Worm (Caenorhabditis elegans) whole organism, young adult: ENCODE measurements around the gene sru-1.

Experiments used
- B0019.2 ChIP-seq: fragments of 200-800 bp; sonication (Bioruptor generic); conservative IDR thresholded peaks from 2 replicates; pipeline ENCODE4 v1.3.6; 2022; ENCODE audit warnings: missing genetic modification reagents, missing genetic modification characterization, missing compliant biosample characterization
- B0261.1 ChIP-seq: sonication (generic microtip); optimal IDR thresholded peaks from 2 replicates; lab custom pipeline; 2016; ENCODE audit warnings: mild to moderate bottlenecking, missing genetic modification characterization, moderate library complexity, missing compliant biosample characterization
- C17E4.6 ChIP-seq: fragments of 200-800 bp; sonication (Bioruptor generic); IDR thresholded peaks from 2 replicates; pipeline ENCODE4 v1.3.6; 2022; ENCODE audit warnings: missing genetic modification reagents, missing genetic modification characterization, missing compliant biosample characterization
- F22D6.2 ChIP-seq: sonication (generic microtip); optimal IDR thresholded peaks from 2 replicates; lab custom pipeline; 2016; ENCODE audit warnings: mild to moderate bottlenecking, missing genetic modification characterization, missing compliant biosample characterization
- F33H1.4 ChIP-seq: fragments of 200-800 bp; sonication (Bioruptor generic); IDR thresholded peaks from 2 replicates; pipeline ENCODE4 v1.3.6; 2022; ENCODE audit warnings: missing genetic modification reagents, missing genetic modification characterization, missing compliant biosample characterization
- F49E8.2 ChIP-seq: sonication (generic microtip); optimal IDR thresholded peaks from 3 replicates; lab custom pipeline; 2017; ENCODE audit warnings: missing genetic modification characterization, mild to moderate bottlenecking, missing compliant biosample characterization, antibody characterized with exemption, moderate library complexity; ENCODE audit not compliant: insufficient read depth
- F52B5.7 ChIP-seq: sonication (generic microtip); optimal IDR thresholded peaks from 2 replicates; lab custom pipeline; 2016; ENCODE audit warnings: mild to moderate bottlenecking, missing genetic modification characterization, missing compliant biosample characterization
- F57C9.4 ChIP-seq: sonication (generic microtip); optimal IDR thresholded peaks from 2 replicates; lab custom pipeline; 2017; ENCODE audit warnings: mild to moderate bottlenecking, missing genetic modification characterization, missing compliant biosample characterization
- Y53F4B.3 ChIP-seq: fragments of 200-800 bp; sonication (Bioruptor generic); IDR thresholded peaks from 2 replicates; pipeline ENCODE4 v1.3.6; 2022; ENCODE audit warnings: missing genetic modification reagents, missing genetic modification characterization, missing compliant biosample characterization
- Y53G8AR.9 ChIP-seq: fragments of 200-800 bp; sonication (Bioruptor generic); conservative IDR thresholded peaks from 2 replicates; pipeline ENCODE4 v1.3.6; 2022; ENCODE audit warnings: missing genetic modification reagents, missing genetic modification characterization, missing compliant biosample characterization
- Y79H2A.3 ChIP-seq: fragments of 200-800 bp; sonication (Bioruptor generic); conservative IDR thresholded peaks from 2 replicates; pipeline ENCODE4 v1.3.6; 2022; ENCODE audit warnings: missing genetic modification reagents, missing genetic modification characterization, missing compliant biosample characterization
- Y95B8A.8 ChIP-seq: fragments of 200-800 bp; sonication (Bioruptor generic); IDR thresholded peaks from 2 replicates; pipeline ENCODE4 v1.3.6; 2022; ENCODE audit warnings: missing genetic modification reagents, missing genetic modification characterization, missing compliant biosample characterization
- akir-1 ChIP-seq: fragments of 200-800 bp; sonication (Bioruptor generic); optimal IDR thresholded peaks from 2 replicates; lab custom pipeline; 2018; ENCODE audit warnings: mild to moderate bottlenecking, missing genetic modification characterization, moderate library complexity, missing compliant biosample characterization
- ama-1 ChIP-seq, 3 experiments: fragments of 150-350 bp in 1 of 3; sonication (generic microtip) in 2 of 3; optimal IDR thresholded peaks; 2 replicates each; lab custom pipeline; 2014 to 2018; ENCODE audit warnings: missing biosample characterization in 2 of 3, missing genetic modification characterization in 2 of 3, missing genetic modification reagents in 2 of 3
- aptf-2 ChIP-seq: fragments of 200-800 bp; sonication (Bioruptor generic); conservative IDR thresholded peaks from 2 replicates; pipeline ENCODE4 v1.3.6; 2022; ENCODE audit warnings: missing genetic modification reagents, missing genetic modification characterization, missing compliant biosample characterization
- atf-7 ChIP-seq: sonication (generic microtip); optimal IDR thresholded peaks from 2 replicates; lab custom pipeline; 2017; ENCODE audit warnings: mild to moderate bottlenecking, missing genetic modification characterization, missing compliant biosample characterization
- ceh-27 ChIP-seq: fragments of 200-800 bp; sonication (Bioruptor generic); optimal IDR thresholded peaks from 2 replicates; lab custom pipeline; 2018; ENCODE audit warnings: mild to moderate bottlenecking, missing genetic modification characterization, moderate library complexity, missing compliant biosample characterization
- ceh-40 ChIP-seq: fragments of 200-800 bp; sonication (Bioruptor generic); IDR thresholded peaks from 2 replicates; pipeline ENCODE4 v1.3.6; 2022; ENCODE audit warnings: missing genetic modification characterization, missing compliant biosample characterization
- ceh-79 ChIP-seq: sonication (generic microtip); optimal IDR thresholded peaks from 2 replicates; lab custom pipeline; 2017; ENCODE audit warnings: mild to moderate bottlenecking, missing genetic modification characterization, missing compliant biosample characterization
- chd-7 ChIP-seq: sonication (generic microtip); optimal IDR thresholded peaks from 2 replicates; lab custom pipeline; 2016; ENCODE audit warnings: mild to moderate bottlenecking, missing genetic modification characterization, moderate library complexity, missing compliant biosample characterization
- dpff-1 ChIP-seq: sonication (generic microtip); optimal IDR thresholded peaks from 2 replicates; lab custom pipeline; 2017; ENCODE audit warnings: mild to moderate bottlenecking, missing genetic modification characterization, missing compliant biosample characterization
- egl-18 ChIP-seq: fragments of 200-800 bp; sonication (Bioruptor generic); IDR thresholded peaks from 2 replicates; pipeline ENCODE4 v1.3.6; 2022; ENCODE audit warnings: missing genetic modification reagents, missing genetic modification characterization, missing compliant biosample characterization
- egrh-3 ChIP-seq: fragments of 200-800 bp; sonication (Bioruptor generic); IDR thresholded peaks from 2 replicates; pipeline ENCODE4 v1.3.6; 2022; ENCODE audit warnings: missing genetic modification reagents, missing genetic modification characterization, missing compliant biosample characterization
- ekl-4 ChIP-seq: fragments of 200-800 bp; sonication (Bioruptor generic); IDR thresholded peaks from 2 replicates; pipeline ENCODE4 v1.3.6; 2022; ENCODE audit warnings: missing genetic modification reagents, missing genetic modification characterization, missing compliant biosample characterization
- fkh-3 ChIP-seq: sonication (generic microtip); optimal IDR thresholded peaks from 2 replicates; lab custom pipeline; 2016; ENCODE audit warnings: mild to moderate bottlenecking, missing genetic modification characterization, missing compliant biosample characterization
- him-1 ChIP-seq: sonication (generic microtip); optimal IDR thresholded peaks from 2 replicates; lab custom pipeline; 2016; ENCODE audit warnings: missing genotype, missing genetic modification reagents, missing genetic modification characterization, missing compliant biosample characterization
- hlh-26 ChIP-seq: fragments of 200-800 bp; sonication (Bioruptor generic); conservative IDR thresholded peaks from 2 replicates; pipeline ENCODE4 v1.3.6; 2022; ENCODE audit warnings: missing genetic modification reagents, missing genetic modification characterization, missing compliant biosample characterization
- hrde-1 ChIP-seq: sonication (generic microtip); optimal IDR thresholded peaks from 2 replicates; lab custom pipeline; 2016; ENCODE audit warnings: missing genetic modification characterization, mild to moderate bottlenecking, missing compliant biosample characterization, moderate library complexity, missing genotype, missing genetic modification reagents, borderline replicate concordance
- lin-35 ChIP-seq, 3 experiments: fragments of 150-350 bp in 2 of 3; sonication (generic microtip) in 1 of 3; optimal IDR thresholded peaks; 2 replicates each; lab custom pipeline; 2014 to 2018; ENCODE audit warnings: missing biosample characterization in 3 of 3, missing genetic modification characterization in 3 of 3, missing genetic modification reagents in 3 of 3
- lsl-1 ChIP-seq: fragments of 200-800 bp; sonication (Bioruptor generic); optimal IDR thresholded peaks from 2 replicates; lab custom pipeline; 2018; ENCODE audit warnings: mild to moderate bottlenecking, missing genetic modification characterization, moderate library complexity, missing compliant biosample characterization
- madf-6 ChIP-seq: fragments of 200-800 bp; sonication (Bioruptor generic); IDR thresholded peaks from 2 replicates; pipeline ENCODE4 v1.3.6; 2022; ENCODE audit warnings: missing genetic modification reagents, missing genetic modification characterization, missing compliant biosample characterization
- mcd-1 ChIP-seq: fragments of 200-800 bp; sonication (Bioruptor generic); IDR thresholded peaks from 2 replicates; pipeline ENCODE4 v1.3.6; 2022; ENCODE audit warnings: missing genetic modification reagents, missing genetic modification characterization, missing compliant biosample characterization
- mel-28 ChIP-seq: sonication (generic microtip); optimal IDR thresholded peaks from 2 replicates; lab custom pipeline; 2016; ENCODE audit warnings: borderline replicate concordance, mild to moderate bottlenecking, missing genetic modification characterization, missing compliant biosample characterization
- mes-4 ChIP-seq: sonication (generic microtip); optimal IDR thresholded peaks from 2 replicates; lab custom pipeline; 2016; ENCODE audit warnings: missing genotype, missing genetic modification characterization, missing compliant biosample characterization
- mxl-1 ChIP-seq: sonication (generic microtip); optimal IDR thresholded peaks from 2 replicates; lab custom pipeline; 2016; ENCODE audit warnings: missing genetic modification characterization, missing compliant biosample characterization
- nfyb-1 ChIP-seq: fragments of 200-800 bp; sonication (Bioruptor generic); IDR thresholded peaks from 2 replicates; pipeline ENCODE4 v1.3.6; 2022; ENCODE audit warnings: missing genetic modification reagents, missing genetic modification characterization, missing compliant biosample characterization
- nhr-120 ChIP-seq: fragments of 200-800 bp; sonication (Bioruptor generic); IDR thresholded peaks from 2 replicates; pipeline ENCODE4 v1.3.6; 2022; ENCODE audit warnings: missing genetic modification characterization, missing compliant biosample characterization
- pha-4 ChIP-seq: fragments of 150-350 bp; sonication (generic microtip); optimal IDR thresholded peaks from 2 replicates; lab custom pipeline; 2014; ENCODE audit warnings: missing biosample characterization, missing genetic modification reagents, missing genetic modification characterization
- rec-8 ChIP-seq, 2 experiments: sonication (generic microtip); optimal IDR thresholded peaks; 2 replicates each; lab custom pipeline; 2016; ENCODE audit warnings: mild to moderate bottlenecking in 2 of 2, missing genetic modification characterization in 2 of 2, missing genetic modification reagents in 2 of 2, missing genotype in 2 of 2, missing biosample characterization in 1 of 2, missing compliant biosample characterization in 1 of 2, moderate library complexity in 1 of 2
- snpc-1.3 ChIP-seq: sonication (generic microtip); optimal IDR thresholded peaks from 2 replicates; lab custom pipeline; 2017; ENCODE audit warnings: missing genetic modification characterization, mild to moderate bottlenecking, missing compliant biosample characterization, antibody characterized with exemption, moderate library complexity, missing genotype, missing genetic modification reagents; ENCODE audit not compliant: insufficient read depth
- unc-62 ChIP-seq: fragments of 150-350 bp; optimal IDR thresholded peaks from 2 replicates; lab custom pipeline; 2014; ENCODE audit warnings: missing biosample characterization, missing genetic modification reagents, missing genetic modification characterization
- zfh-2 ChIP-seq: fragments of 200-800 bp; sonication (Bioruptor generic); conservative IDR thresholded peaks from 2 replicates; pipeline ENCODE4 v1.3.6; 2022; ENCODE audit warnings: missing genetic modification reagents, missing genetic modification characterization, missing compliant biosample characterization
- ztf-25 ChIP-seq: fragments of 200-800 bp; sonication (Bioruptor generic); IDR thresholded peaks from 2 replicates; pipeline ENCODE4 v1.3.6; 2022; ENCODE audit warnings: missing genetic modification reagents, missing genetic modification characterization, missing compliant biosample characterization
- ztf-28 ChIP-seq: fragments of 200-800 bp; sonication (Bioruptor generic); IDR thresholded peaks from 2 replicates; pipeline ENCODE4 v1.3.6; 2022; ENCODE audit warnings: missing genetic modification reagents, missing genetic modification characterization, missing compliant biosample characterization
- ztf-6 ChIP-seq: fragments of 200-800 bp; sonication (Bioruptor generic); IDR thresholded peaks from 2 replicates; pipeline ENCODE4 v1.3.6; 2022; ENCODE audit warnings: missing genetic modification reagents, missing genetic modification characterization, missing compliant biosample characterization

The sru-1 gene

ce11 chrIV:9511640-9512039, 23.2 kb downstream of the sru-1 start (continued):
- TF ChIP-seq akir-1 (GFP tag; lab: Kevin White, UChicago) (no peak), him-1 (tag; lab: Kevin White, UChicago) (no peak), F33H1.4 (GFP tag; lab: Robert Waterston, UW) (no peak), mxl-1 (tag; lab: Kevin White, UChicago) (no peak), mcd-1 (no peak), unc-62 (no peak), F52B5.7 (tag; lab: Kevin White, UChicago) (no peak), mes-4 (tag; lab: Kevin White, UChicago) (no peak), Y79H2A.3 (GFP tag; lab: Robert Waterston, UW) (no peak), B0261.1 (no peak), snpc-1.3 (tag; lab: Kevin White, UChicago) (peak; percentile 19), lin-35 (GFP tag; optimal IDR thresholded peaks at IDR 0.05; lab: Kevin White, UChicago) (no peak), aptf-2 (GFP tag; lab: Robert Waterston, UW) (no peak), F22D6.2 (tag; lab: Kevin White, UChicago) (no peak)

ce11 chrIV:9512836-9513235, 24.4 kb downstream of the sru-1 start, which contains the start of gene C33A12.3:
TSS of gene C33A12.3 (minus strand) at chrIV:9513002.
- no peak for TF ChIP-seq hlh-26 (GFP tag; lab: Robert Waterston, UW)
- TF ChIP-seq him-1 (tag; lab: Kevin White, UChicago): no peak

DNA sequence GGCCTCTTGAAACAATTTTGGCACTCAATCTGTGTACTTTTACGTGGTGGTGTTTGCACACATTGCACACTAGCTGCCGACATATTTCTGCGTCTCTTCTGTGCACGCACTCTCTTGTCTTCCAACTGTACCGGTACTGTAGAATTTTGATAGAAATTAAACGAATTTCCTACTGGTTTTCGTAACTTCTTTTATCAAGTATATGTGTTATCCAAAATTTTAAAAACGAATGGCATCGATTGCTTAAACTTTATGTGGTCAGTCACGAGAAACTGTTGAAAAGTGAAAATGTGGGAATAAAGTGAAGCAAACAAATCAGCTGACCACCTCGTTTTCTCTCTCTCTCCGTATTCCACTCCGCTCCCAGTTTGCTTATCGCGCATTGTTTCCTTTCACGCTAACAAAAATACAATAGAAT, 25.0 kb downstream of the sru-1 start:
- TF ChIP-seq F49E8.2 (tag; lab: Kevin White, UChicago) (no peak), Y53G8AR.9 (GFP tag; lab: Robert Waterston, UW) (no peak), ceh-79 (tag; lab: Kevin White, UChicago) (no peak), ztf-6 (GFP tag; lab: Robert Waterston, UW) (no peak), ekl-4 (GFP tag; lab: Robert Waterston, UW) (no peak), lsl-1 (peak; percentile 52), madf-6 (peak; percentile 59; the same call in 1 of the 2 replicates), B0019.2 (GFP tag; lab: Robert Waterston, UW) (no peak), hrde-1 (tag; lab: Kevin White, UChicago) (no peak), egrh-3 (GFP tag; lab: Robert Waterston, UW) (no peak), dpff-1 (tag; lab: Kevin White, UChicago) (no peak), mel-28 (no peak), chd-7 (tag; lab: Kevin White, UChicago) (no peak), egl-18 (GFP tag; lab: Robert Waterston, UW) (no peak), zfh-2 (no peak), F57C9.4 (tag; lab: Kevin White, UChicago) (no peak), ceh-27 (GFP tag; lab: Kevin White, UChicago) (no peak), ceh-40 (GFP tag; lab: Robert Waterston, UW) (no peak), him-1 (tag; lab: Kevin White, UChicago) (no peak), pha-4 (tag; lab: Kevin White, UChicago) (no peak), ztf-28 (GFP tag; lab: Robert Waterston, UW) (no peak), fkh-3 (tag; lab: Kevin White, UChicago) (no peak), rec-8 (tag; optimal IDR thresholded peaks at IDR 0.05; lab: Kevin White, UChicago) (no peak), Y95B8A.8 (no peak), C17E4.6 (GFP tag; lab: Robert Waterston, UW) (no peak), atf-7 (no peak), ama-1 (optimal IDR thresholded peaks at IDR 0.05; lab: Kevin White, UChicago) (no peak), ama-1 (GFP tag; optimal IDR thresholded peaks at IDR 0.05; lab: Kevin White, UChicago) (no peak), Y79H2A.3 (GFP tag; lab: Robert Waterston, UW) (no peak), Y53F4B.3 (no peak), ztf-25 (no peak), nhr-120 (GFP tag; lab: Robert Waterston, UW) (no peak), F52B5.7 (tag; lab: Kevin White, UChicago) (no peak), nfyb-1 (no peak), mxl-1 (tag; lab: Kevin White, UChicago) (no peak)
